Worm (Caenorhabditis elegans) whole organism, young adult: ENCODE measurements around the gene hex-5.

Experiments
- B0261.1 ChIP-seq: sonication (generic microtip); optimal IDR thresholded peaks from 2 replicates; lab custom pipeline; 2016; ENCODE audit warnings: mild to moderate bottlenecking, missing genetic modification characterization, moderate library complexity, missing compliant biosample characterization
- F22D6.2 ChIP-seq: sonication (generic microtip); optimal IDR thresholded peaks from 2 replicates; lab custom pipeline; 2016; ENCODE audit warnings: mild to moderate bottlenecking, missing genetic modification characterization, missing compliant biosample characterization
- F23B12.7 ChIP-seq: sonication (generic microtip); optimal IDR thresholded peaks from 2 replicates; lab custom pipeline; 2017; ENCODE audit warnings: missing genetic modification characterization, mild to moderate bottlenecking, missing compliant biosample characterization, antibody characterized with exemption, moderate library complexity; ENCODE audit not compliant: insufficient read depth
- F33H1.4 ChIP-seq: fragments of 200-800 bp; sonication (Bioruptor generic); IDR thresholded peaks from 2 replicates; pipeline ENCODE4 v1.3.6; 2022; ENCODE audit warnings: missing genetic modification reagents, missing genetic modification characterization, missing compliant biosample characterization
- F37B4.10 ChIP-seq: fragments of 200-800 bp; sonication (Bioruptor generic); IDR thresholded peaks from 2 replicates; pipeline ENCODE4 v1.3.6; 2022; ENCODE audit warnings: missing genetic modification characterization, missing compliant biosample characterization
- F55B11.4 ChIP-seq: sonication (generic microtip); optimal IDR thresholded peaks from 2 replicates; lab custom pipeline; 2016; ENCODE audit warnings: missing compliant biosample characterization, missing genetic modification characterization, borderline replicate concordance; ENCODE audit not compliant: insufficient read depth
- F57A8.1 ChIP-seq: fragments of 200-800 bp; sonication (Bioruptor generic); optimal IDR thresholded peaks from 2 replicates; lab custom pipeline; 2018; ENCODE audit warnings: mild to moderate bottlenecking, missing genetic modification characterization, moderate library complexity, missing compliant biosample characterization
- Y79H2A.3 ChIP-seq: fragments of 200-800 bp; sonication (Bioruptor generic); conservative IDR thresholded peaks from 2 replicates; pipeline ENCODE4 v1.3.6; 2022; ENCODE audit warnings: missing genetic modification reagents, missing genetic modification characterization, missing compliant biosample characterization
- ZK185.1 ChIP-seq: sonication (generic microtip); optimal IDR thresholded peaks from 2 replicates; lab custom pipeline; 2016; ENCODE audit warnings: mild to moderate bottlenecking, missing genetic modification characterization, missing compliant biosample characterization; ENCODE audit not compliant: poor library complexity, severe bottlenecking
- aptf-2 ChIP-seq: fragments of 200-800 bp; sonication (Bioruptor generic); conservative IDR thresholded peaks from 2 replicates; pipeline ENCODE4 v1.3.6; 2022; ENCODE audit warnings: missing genetic modification reagents, missing genetic modification characterization, missing compliant biosample characterization
- aptf-3 ChIP-seq: fragments of 200-800 bp; sonication (Bioruptor generic); IDR thresholded peaks from 2 replicates; pipeline ENCODE4 v1.3.6; 2022; ENCODE audit warnings: missing genetic modification characterization, missing compliant biosample characterization
- atf-7 ChIP-seq: sonication (generic microtip); optimal IDR thresholded peaks from 2 replicates; lab custom pipeline; 2017; ENCODE audit warnings: mild to moderate bottlenecking, missing genetic modification characterization, missing compliant biosample characterization
- attf-5 ChIP-seq: fragments of 200-800 bp; sonication (Bioruptor generic); optimal IDR thresholded peaks from 2 replicates; lab custom pipeline; 2018; ENCODE audit warnings: mild to moderate bottlenecking, missing genetic modification characterization, missing compliant biosample characterization
- attf-6 ChIP-seq: fragments of 200-800 bp; sonication (Bioruptor generic); IDR thresholded peaks from 2 replicates; pipeline ENCODE4 v1.3.6; 2022; ENCODE audit warnings: missing genetic modification reagents, missing genetic modification characterization, missing compliant biosample characterization
- bed-1 ChIP-seq: fragments of 200-800 bp; sonication (Bioruptor generic); IDR thresholded peaks from 2 replicates; pipeline ENCODE4 v1.3.6; 2022; ENCODE audit warnings: missing genetic modification reagents, missing genetic modification characterization, missing compliant biosample characterization
- bed-2 ChIP-seq: fragments of 200-800 bp; sonication (Bioruptor generic); IDR thresholded peaks from 2 replicates; pipeline ENCODE4 v1.3.6; 2022; ENCODE audit warnings: missing genetic modification reagents, missing genetic modification characterization, missing compliant biosample characterization
- cebp-1 ChIP-seq, 2 experiments: fragments of 200-800 bp in 1 of 2; sonication (Bioruptor generic) in 1 of 2; sonication (generic microtip) in 1 of 2; IDR thresholded peaks in 1 of 2; optimal IDR thresholded peaks in 1 of 2; 2 replicates each; pipeline versions ENCODE4 v1.3.6 to Lab custom; 2017 to 2022; ENCODE audit warnings: missing compliant biosample characterization in 2 of 2, missing genetic modification characterization in 2 of 2, mild to moderate bottlenecking in 1 of 2, missing genetic modification reagents in 1 of 2, moderate library complexity in 1 of 2
- ceh-100 ChIP-seq: fragments of 200-800 bp; sonication (Bioruptor generic); IDR thresholded peaks from 2 replicates; pipeline ENCODE4 v1.3.6; 2022; ENCODE audit warnings: missing genetic modification reagents, missing genetic modification characterization, missing compliant biosample characterization
- ceh-27 ChIP-seq: fragments of 200-800 bp; sonication (Bioruptor generic); optimal IDR thresholded peaks from 2 replicates; lab custom pipeline; 2018; ENCODE audit warnings: mild to moderate bottlenecking, missing genetic modification characterization, moderate library complexity, missing compliant biosample characterization
- ceh-40 ChIP-seq: fragments of 200-800 bp; sonication (Bioruptor generic); IDR thresholded peaks from 2 replicates; pipeline ENCODE4 v1.3.6; 2022; ENCODE audit warnings: missing genetic modification characterization, missing compliant biosample characterization
- ceh-79 ChIP-seq: sonication (generic microtip); optimal IDR thresholded peaks from 2 replicates; lab custom pipeline; 2017; ENCODE audit warnings: mild to moderate bottlenecking, missing genetic modification characterization, missing compliant biosample characterization
- die-1 ChIP-seq: sonication (generic microtip); optimal IDR thresholded peaks from 2 replicates; lab custom pipeline; 2016; ENCODE audit warnings: missing genotype, mild to moderate bottlenecking, missing genetic modification characterization, missing compliant biosample characterization
- ets-4 ChIP-seq: fragments of 200-800 bp; sonication (Bioruptor generic); optimal IDR thresholded peaks from 2 replicates; lab custom pipeline; 2018; ENCODE audit warnings: mild to moderate bottlenecking, missing genetic modification characterization, missing compliant biosample characterization
- hlh-12 ChIP-seq: sonication (generic microtip); optimal IDR thresholded peaks from 2 replicates; lab custom pipeline; 2016; ENCODE audit warnings: missing genetic modification characterization, missing compliant biosample characterization
- hmg-1.2 ChIP-seq: fragments of 200-800 bp; sonication (Bioruptor generic); IDR thresholded peaks from 2 replicates; pipeline ENCODE4 v1.3.6; 2022; ENCODE audit warnings: missing genetic modification reagents, missing genetic modification characterization, missing compliant biosample characterization
- hrde-1 ChIP-seq: sonication (generic microtip); optimal IDR thresholded peaks from 2 replicates; lab custom pipeline; 2016; ENCODE audit warnings: missing genetic modification characterization, mild to moderate bottlenecking, missing compliant biosample characterization, moderate library complexity, missing genotype, missing genetic modification reagents, borderline replicate concordance
- let-607 ChIP-seq, 2 experiments: fragments of 200-800 bp in 1 of 2; sonication (Bioruptor generic) in 1 of 2; sonication (generic microtip) in 1 of 2; optimal IDR thresholded peaks; 2 replicates each; lab custom pipeline; 2016 to 2018; ENCODE audit warnings: mild to moderate bottlenecking in 2 of 2, missing compliant biosample characterization in 2 of 2, missing genetic modification characterization in 2 of 2, moderate library complexity in 2 of 2, missing genotype in 1 of 2
- lin-35 ChIP-seq, 3 experiments: fragments of 150-350 bp in 2 of 3; sonication (generic microtip) in 1 of 3; optimal IDR thresholded peaks; 2 replicates each; lab custom pipeline; 2014 to 2018; ENCODE audit warnings: missing biosample characterization in 3 of 3, missing genetic modification characterization in 3 of 3, missing genetic modification reagents in 3 of 3
- madf-10 ChIP-seq: sonication (generic microtip); optimal IDR thresholded peaks from 2 replicates; lab custom pipeline; 2016; ENCODE audit warnings: mild to moderate bottlenecking, missing genetic modification characterization, missing compliant biosample characterization
- madf-3 ChIP-seq: fragments of 200-800 bp; sonication (Bioruptor generic); IDR thresholded peaks from 2 replicates; pipeline ENCODE4 v1.3.6; 2022; ENCODE audit warnings: missing genetic modification reagents, missing genetic modification characterization, missing compliant biosample characterization
- madf-8 ChIP-seq: fragments of 200-800 bp; sonication (Bioruptor generic); conservative IDR thresholded peaks from 2 replicates; pipeline ENCODE4 v1.3.6; 2022; ENCODE audit warnings: missing genetic modification reagents, missing genetic modification characterization, missing compliant biosample characterization
- nfya-2 ChIP-seq: fragments of 200-800 bp; sonication (Bioruptor generic); IDR thresholded peaks from 2 replicates; pipeline ENCODE4 v1.3.6; 2022; ENCODE audit warnings: missing genetic modification reagents, missing genetic modification characterization, missing compliant biosample characterization
- nfyb-1 ChIP-seq: fragments of 200-800 bp; sonication (Bioruptor generic); IDR thresholded peaks from 2 replicates; pipeline ENCODE4 v1.3.6; 2022; ENCODE audit warnings: missing genetic modification reagents, missing genetic modification characterization, missing compliant biosample characterization
- nhr-80 ChIP-seq: sonication (generic microtip); optimal IDR thresholded peaks from 2 replicates; lab custom pipeline; 2016; ENCODE audit warnings: missing genetic modification characterization, missing compliant biosample characterization
- repo-1 ChIP-seq: sonication (generic microtip); optimal IDR thresholded peaks from 2 replicates; lab custom pipeline; 2017; ENCODE audit warnings: mild to moderate bottlenecking, missing genetic modification characterization, missing compliant biosample characterization
- somi-1 ChIP-seq: fragments of 200-800 bp; sonication (Bioruptor generic); optimal IDR thresholded peaks from 2 replicates; lab custom pipeline; 2018; ENCODE audit warnings: mild to moderate bottlenecking, missing genetic modification characterization, missing compliant biosample characterization
- sptf-2 ChIP-seq: fragments of 200-800 bp; sonication (Bioruptor generic); optimal IDR thresholded peaks from 2 replicates; lab custom pipeline; 2018; ENCODE audit warnings: mild to moderate bottlenecking, missing genetic modification characterization, missing compliant biosample characterization
- tbx-9 ChIP-seq: sonication (generic microtip); optimal IDR thresholded peaks from 2 replicates; lab custom pipeline; 2016; ENCODE audit warnings: borderline replicate concordance, missing genetic modification characterization, inconsistent platforms, missing compliant biosample characterization
- unc-130 ChIP-seq: sonication (generic microtip); optimal IDR thresholded peaks from 2 replicates; lab custom pipeline; 2016; ENCODE audit warnings: missing genetic modification reagents, missing genetic modification characterization, missing compliant biosample characterization
- unc-62 ChIP-seq: fragments of 150-350 bp; optimal IDR thresholded peaks from 2 replicates; lab custom pipeline; 2014; ENCODE audit warnings: missing biosample characterization, missing genetic modification reagents, missing genetic modification characterization
- xnd-1 ChIP-seq: sonication (generic microtip); optimal IDR thresholded peaks from 2 replicates; lab custom pipeline; 2016; ENCODE audit warnings: missing genotype, missing genetic modification reagents, missing genetic modification characterization, missing compliant biosample characterization
- ztf-18 ChIP-seq: sonication (generic microtip); optimal IDR thresholded peaks from 2 replicates; lab custom pipeline; 2016; ENCODE audit warnings: missing genotype, mild to moderate bottlenecking, missing genetic modification characterization, missing compliant biosample characterization
- ztf-26 ChIP-seq: sonication (generic microtip); optimal IDR thresholded peaks from 2 replicates; lab custom pipeline; 2017; ENCODE audit warnings: missing genetic modification characterization, missing compliant biosample characterization
- ztf-28 ChIP-seq: fragments of 200-800 bp; sonication (Bioruptor generic); IDR thresholded peaks from 2 replicates; pipeline ENCODE4 v1.3.6; 2022; ENCODE audit warnings: missing genetic modification reagents, missing genetic modification characterization, missing compliant biosample characterization
- ztf-3 ChIP-seq: fragments of 200-800 bp; sonication (Bioruptor generic); optimal IDR thresholded peaks from 2 replicates; lab custom pipeline; 2018; ENCODE audit warnings: mild to moderate bottlenecking, missing genetic modification characterization, missing compliant biosample characterization
- ztf-6 ChIP-seq: fragments of 200-800 bp; sonication (Bioruptor generic); IDR thresholded peaks from 2 replicates; pipeline ENCODE4 v1.3.6; 2022; ENCODE audit warnings: missing genetic modification reagents, missing genetic modification characterization, missing compliant biosample characterization

The hex-5 gene

ce11 chrX:14946464-14947354 is 41.6 kb upstream of the hex-5 start:
- no peak for TF ChIP-seq hlh-12 (tag; lab: Kevin White, UChicago)
- peak; percentile 32 for TF ChIP-seq attf-5 (GFP tag; lab: Kevin White, UChicago)
- no peak for TF ChIP-seq repo-1
- no peak for TF ChIP-seq ceh-40 (GFP tag; lab: Robert Waterston, UW)
- TF ChIP-seq tbx-9 (tag; lab: Kevin White, UChicago), result no peak
- no peak for TF ChIP-seq attf-6 (GFP tag; lab: Robert Waterston, UW)
- peak; percentile 58; the same call in 1 of the 2 replicates for TF ChIP-seq hmg-1.2
- TF ChIP-seq B0261.1 (tag; lab: Kevin White, UChicago), result no peak
- no peak for TF ChIP-seq F57A8.1
- no peak for TF ChIP-seq F22D6.2
- TF ChIP-seq atf-7 (tag; lab: Kevin White, UChicago), result no peak
- no peak for TF ChIP-seq ztf-18 (tag; lab: Kevin White, UChicago)
- no peak for TF ChIP-seq unc-130
- TF ChIP-seq die-1, result no peak
- no peak for TF ChIP-seq ceh-100
- no peak for TF ChIP-seq F23B12.7 (tag; lab: Kevin White, UChicago)
- no peak for TF ChIP-seq F55B11.4 (tag; lab: Kevin White, UChicago)
- peak; percentile 31 for TF ChIP-seq sptf-2 (GFP tag; lab: Kevin White, UChicago)
- no peak for TF ChIP-seq cebp-1 (GFP tag; IDR thresholded peaks at IDR 0.05; lab: Robert Waterston, UW)
- peak; percentile 59 for TF ChIP-seq cebp-1 (tag; optimal IDR thresholded peaks at IDR 0.05; lab: Kevin White, UChicago)
- peak; percentile 69 for TF ChIP-seq ets-4 (GFP tag; lab: Kevin White, UChicago)
- TF ChIP-seq F33H1.4 (GFP tag; lab: Robert Waterston, UW), result no peak
- TF ChIP-seq nhr-80, result peak; percentile 93
- TF ChIP-seq ztf-26 (tag; lab: Kevin White, UChicago), result no peak
- no peak for TF ChIP-seq Y79H2A.3 (GFP tag; lab: Robert Waterston, UW)
- no peak for TF ChIP-seq bed-1 (GFP tag; lab: Robert Waterston, UW)
- no peak for TF ChIP-seq ZK185.1
- TF ChIP-seq hrde-1 (tag; lab: Kevin White, UChicago), result no peak
- no peak for TF ChIP-seq F37B4.10 (GFP tag; lab: Robert Waterston, UW)
- no peak for TF ChIP-seq xnd-1 (tag; lab: Kevin White, UChicago)
- peak; percentile 62 for TF ChIP-seq unc-62 (GFP tag; lab: Kevin White, UChicago)
- peak; percentile 36 for TF ChIP-seq ceh-27 (GFP tag; lab: Kevin White, UChicago)
- no peak for TF ChIP-seq bed-2 (GFP tag; lab: Robert Waterston, UW)
- TF ChIP-seq nfyb-1 (GFP tag; lab: Robert Waterston, UW), result 0 out of 2 replicates have a peak, but pooled peaks have one; percentile 35
- TF ChIP-seq ztf-6 (GFP tag; lab: Robert Waterston, UW), result no peak
- no peak for TF ChIP-seq aptf-2 (GFP tag; lab: Robert Waterston, UW)
- no peak for TF ChIP-seq lin-35 (GFP tag; optimal IDR thresholded peaks at IDR 0.05; lab: Kevin White, UChicago)
- no peak for TF ChIP-seq madf-8
- TF ChIP-seq ztf-3, result no peak
- TF ChIP-seq nfya-2 (GFP tag; lab: Robert Waterston, UW), result no peak
- peak; percentile 47 to 51 for TF ChIP-seq let-607 (tag; optimal IDR thresholded peaks at IDR 0.05; lab: Kevin White, UChicago)
- TF ChIP-seq ztf-28 (GFP tag; lab: Robert Waterston, UW), result no peak
- TF ChIP-seq madf-10 (tag; lab: Kevin White, UChicago), result no peak
- no peak for TF ChIP-seq aptf-3 (GFP tag; lab: Robert Waterston, UW)
- no peak for TF ChIP-seq madf-3
- TF ChIP-seq somi-1 (GFP tag; lab: Kevin White, UChicago), result peak; percentile 12
- TF ChIP-seq ceh-79 (tag; lab: Kevin White, UChicago), result no peak
